Fruit fly (Drosophila melanogaster) whole organism, embryonic: ENCODE data around the gene Mo25.

Source experiments
- BEAF-32 ChIP-seq: fragments of 200-800 bp; sonication (Bioruptor generic); optimal IDR thresholded peaks from 3 replicates; lab custom pipeline; 2017; ENCODE audit warnings: missing biosample characterization, missing genetic modification characterization, mild to moderate bottlenecking, moderate library complexity, missing genetic modification reagents
- CG11504 ChIP-seq: fragments of 200-800 bp; sonication (Bioruptor generic); optimal IDR thresholded peaks from 3 replicates; lab custom pipeline; 2019; ENCODE audit warnings: missing biosample characterization, mild to moderate bottlenecking, missing genetic modification characterization, moderate library complexity
- CG14710 ChIP-seq: fragments of 200-800 bp; sonication (Bioruptor generic); optimal IDR thresholded peaks from 3 replicates; lab custom pipeline; 2019; ENCODE audit warnings: missing biosample characterization, mild to moderate bottlenecking, missing genetic modification characterization, moderate library complexity
- CG15269 ChIP-seq: fragments of 200-800 bp; sonication (Bioruptor generic); optimal IDR thresholded peaks from 2 replicates; lab custom pipeline; 2018; ENCODE audit warnings: missing biosample characterization, mild to moderate bottlenecking, missing genetic modification characterization, moderate library complexity
- CG15479 ChIP-seq: fragments of 200-800 bp; sonication (Bioruptor generic); optimal IDR thresholded peaks from 3 replicates; lab custom pipeline; 2019; ENCODE audit warnings: missing biosample characterization, mild to moderate bottlenecking, missing genetic modification characterization, moderate library complexity
- CG2120 ChIP-seq: fragments of 200-800 bp; sonication (Bioruptor generic); optimal IDR thresholded peaks from 3 replicates; lab custom pipeline; 2016; ENCODE audit warnings: missing biosample characterization, missing genetic modification characterization
- CG2712 ChIP-seq: fragments of 200-800 bp; optimal IDR thresholded peaks from 3 replicates; lab custom pipeline; 2019; ENCODE audit warnings: missing biosample characterization, mild to moderate bottlenecking, missing genetic modification characterization, moderate library complexity
- CG2875 ChIP-seq: fragments of 200-800 bp; sonication (Bioruptor generic); optimal IDR thresholded peaks from 2 replicates; lab custom pipeline; 2017; ENCODE audit warnings: missing biosample characterization, mild to moderate bottlenecking, missing genetic modification characterization, missing genetic modification reagents
- CG30431 ChIP-seq: fragments of 200-800 bp; sonication (Bioruptor generic); optimal IDR thresholded peaks from 2 replicates; lab custom pipeline; 2017; ENCODE audit warnings: missing biosample characterization, missing genetic modification characterization
- CG32767 ChIP-seq: fragments of 200-800 bp; sonication (Bioruptor generic); IDR thresholded peaks from 2 replicates; pipeline ENCODE4 v1.3.6; 2022; ENCODE audit warnings: missing biosample characterization, missing genetic modification characterization
- CG3726 ChIP-seq: fragments of 200-800 bp; sonication (Bioruptor generic); IDR thresholded peaks from 3 replicates; pipeline ENCODE4, ENCODE4 v1.3.6; 2022; ENCODE audit warnings: missing biosample characterization, missing genetic modification characterization
- CG6854 ChIP-seq: fragments of 200-800 bp; sonication (Bioruptor generic); optimal IDR thresholded peaks from 3 replicates; lab custom pipeline; 2017; ENCODE audit warnings: missing biosample characterization, mild to moderate bottlenecking, missing genetic modification characterization
- CG7556 ChIP-seq: fragments of 200-800 bp; sonication (Bioruptor generic); optimal IDR thresholded peaks from 2 replicates; lab custom pipeline; 2017; ENCODE audit warnings: missing biosample characterization, mild to moderate bottlenecking, missing genetic modification characterization
- CG7745 ChIP-seq: fragments of 200-800 bp; sonication (Bioruptor generic); optimal IDR thresholded peaks from 2 replicates; lab custom pipeline; 2018; ENCODE audit warnings: missing biosample characterization, mild to moderate bottlenecking, missing genetic modification characterization, moderate library complexity
- CG7839 ChIP-seq: fragments of 200-800 bp; sonication (Bioruptor generic); optimal IDR thresholded peaks from 3 replicates; lab custom pipeline; 2018; ENCODE audit warnings: missing biosample characterization, mild to moderate bottlenecking, missing genetic modification characterization, moderate library complexity
- CG9876 ChIP-seq: fragments of 200-800 bp; sonication (Bioruptor generic); optimal IDR thresholded peaks from 2 replicates; lab custom pipeline; 2016; ENCODE audit warnings: missing biosample characterization, missing genetic modification characterization
- CoRest ChIP-seq: fragments of 200-800 bp; sonication (Bioruptor generic); optimal IDR thresholded peaks from 3 replicates; lab custom pipeline; 2018; ENCODE audit warnings: missing biosample characterization, mild to moderate bottlenecking, missing genetic modification characterization, moderate library complexity
- Dbx ChIP-seq: fragments of 200-800 bp; sonication (Bioruptor generic); IDR thresholded peaks from 3 replicates; pipeline ENCODE4 v1.3.6; 2022; ENCODE audit warnings: missing biosample characterization, missing genetic modification characterization
- Dip3 ChIP-seq: fragments of 200-800 bp; sonication (Bioruptor generic); optimal IDR thresholded peaks from 3 replicates; lab custom pipeline; 2016; ENCODE audit warnings: missing biosample characterization, missing genetic modification characterization
- Dp ChIP-seq: fragments of 200-800 bp; sonication (Bioruptor generic); optimal IDR thresholded peaks from 2 replicates; lab custom pipeline; 2018; ENCODE audit warnings: missing biosample characterization, mild to moderate bottlenecking, missing genetic modification characterization, moderate library complexity
- E2f2 ChIP-seq: fragments of 200-800 bp; sonication (Bioruptor generic); IDR thresholded peaks from 2 replicates; pipeline ENCODE4 v1.3.6; 2022; ENCODE audit warnings: missing biosample characterization, missing genetic modification characterization
- HLH54F ChIP-seq: fragments of 200-800 bp; sonication (Bioruptor generic); optimal IDR thresholded peaks from 3 replicates; lab custom pipeline; 2016; ENCODE audit warnings: missing biosample characterization, missing genetic modification characterization
- HmgD ChIP-seq: fragments of 200-800 bp; sonication (Bioruptor generic); optimal IDR thresholded peaks from 3 replicates; lab custom pipeline; 2016; ENCODE audit warnings: missing biosample characterization, missing genetic modification characterization
- Hr78 ChIP-seq, 2 experiments: fragments of 200-800 bp in 1 of 2; fragments of >200 bp in 1 of 2; sonication (Bioruptor generic) in 1 of 2; optimal IDR thresholded peaks; 2 replicates each; lab custom pipeline; 2017 to 2019; ENCODE audit warnings: missing biosample characterization in 2 of 2, missing genetic modification characterization in 2 of 2, mild to moderate bottlenecking in 1 of 2, moderate library complexity in 1 of 2
- Nf-YB ChIP-seq: fragments of 200-800 bp; sonication (Bioruptor generic); optimal IDR thresholded peaks from 3 replicates; lab custom pipeline; 2019; ENCODE audit warnings: missing biosample characterization, mild to moderate bottlenecking, missing genetic modification characterization, moderate library complexity
- Nf-YC ChIP-seq: fragments of 200-800 bp; optimal IDR thresholded peaks from 3 replicates; lab custom pipeline; 2019; ENCODE audit warnings: missing biosample characterization, mild to moderate bottlenecking, missing genetic modification characterization, moderate library complexity
- Optix ChIP-seq: fragments of 200-800 bp; sonication (Bioruptor generic); IDR thresholded peaks from 3 replicates; pipeline ENCODE4 v1.3.6; 2022; ENCODE audit warnings: missing biosample characterization, missing genetic modification characterization
- Sox100B ChIP-seq: fragments of 200-800 bp; sonication (Bioruptor generic); optimal IDR thresholded peaks from 3 replicates; lab custom pipeline; 2018; ENCODE audit warnings: missing biosample characterization, mild to moderate bottlenecking, missing genetic modification characterization
- Ssrp ChIP-seq: fragments of 200-800 bp; sonication (Bioruptor generic); optimal IDR thresholded peaks from 2 replicates; lab custom pipeline; 2018; ENCODE audit warnings: missing biosample characterization, mild to moderate bottlenecking, missing genetic modification characterization, moderate library complexity
- TFAM ChIP-seq: fragments of 200-800 bp; sonication (Bioruptor generic); optimal IDR thresholded peaks from 2 replicates; lab custom pipeline; 2017; ENCODE audit warnings: missing biosample characterization, missing genetic modification characterization, inconsistent platforms
- ato ChIP-seq: fragments of 200-800 bp; sonication (Bioruptor generic); IDR thresholded peaks from 2 replicates; pipeline ENCODE4 v1.3.6; 2022; ENCODE audit warnings: missing biosample characterization, missing genetic modification characterization; ENCODE audit not compliant: partially characterized antibody
- az2 ChIP-seq: fragments of 200-800 bp; sonication (Bioruptor generic); optimal IDR thresholded peaks from 3 replicates; lab custom pipeline; 2016; ENCODE audit warnings: missing biosample characterization, missing genetic modification characterization
- bab2 ChIP-seq: fragments of 200-800 bp; sonication (Bioruptor generic); optimal IDR thresholded peaks from 2 replicates; lab custom pipeline; 2016; ENCODE audit warnings: missing biosample characterization, missing genetic modification characterization
- disco-r ChIP-seq: fragments of 200-800 bp; sonication (Bioruptor generic); optimal IDR thresholded peaks from 2 replicates; lab custom pipeline; 2016; ENCODE audit warnings: missing biosample characterization, missing genetic modification characterization
- dpn ChIP-seq, 2 experiments: fragments of 200-800 bp; sonication (Bioruptor generic); optimal IDR thresholded peaks; 3 replicates each; lab custom pipeline; 2016; ENCODE audit warnings: missing biosample characterization in 2 of 2, missing genetic modification characterization in 2 of 2
- fd102C ChIP-seq: fragments of 200-800 bp; sonication (Bioruptor generic); optimal IDR thresholded peaks from 2 replicates; lab custom pipeline; 2018; ENCODE audit warnings: missing biosample characterization, mild to moderate bottlenecking, missing genetic modification characterization, moderate library complexity
- ind ChIP-seq: fragments of 200-800 bp; sonication (Bioruptor generic); optimal IDR thresholded peaks from 3 replicates; lab custom pipeline; 2016; ENCODE audit warnings: missing biosample characterization, missing genetic modification characterization
- kah ChIP-seq: fragments of 200-800 bp; sonication (Bioruptor generic); optimal IDR thresholded peaks from 2 replicates; lab custom pipeline; 2018; ENCODE audit warnings: missing biosample characterization, mild to moderate bottlenecking, missing genetic modification characterization
- kni ChIP-seq: fragments of 200-800 bp; sonication (Bioruptor generic); optimal IDR thresholded peaks from 3 replicates; lab custom pipeline; 2017; ENCODE audit warnings: mild to moderate bottlenecking, missing biosample characterization, missing genetic modification reagents, missing genetic modification characterization
- lov ChIP-seq, 2 experiments: fragments of 200-800 bp in 1 of 2; fragments of >200 bp in 1 of 2; sonication (Bioruptor generic) in 1 of 2; IDR thresholded peaks in 1 of 2; optimal IDR thresholded peaks in 1 of 2; 2 replicates in 1 of 2; 3 replicates in 1 of 2; pipeline versions ENCODE4 v1.3.6 to Lab custom; 2017 to 2022; ENCODE audit warnings: missing biosample characterization in 1 of 2, missing genetic modification characterization in 1 of 2
- oc ChIP-seq: fragments of 200-800 bp; sonication (Bioruptor generic); optimal IDR thresholded peaks from 2 replicates; lab custom pipeline; 2018; ENCODE audit warnings: missing biosample characterization, mild to moderate bottlenecking, missing genetic modification characterization, moderate library complexity
- org-1 ChIP-seq: fragments of 200-800 bp; sonication (Bioruptor generic); optimal IDR thresholded peaks from 2 replicates; lab custom pipeline; 2017; ENCODE audit warnings: missing biosample characterization, missing genetic modification characterization
- psq ChIP-seq: fragments of 200-800 bp; sonication (Bioruptor generic); optimal IDR thresholded peaks from 2 replicates; lab custom pipeline; 2017; ENCODE audit warnings: missing biosample characterization, missing genetic modification characterization
- sim ChIP-seq: fragments of 200-800 bp; sonication (Bioruptor generic); IDR thresholded peaks from 2 replicates; pipeline ENCODE4 v1.3.6; 2022; ENCODE audit warnings: missing biosample characterization, missing genetic modification characterization
- slbo ChIP-seq: fragments of 200-800 bp; sonication (Bioruptor generic); IDR thresholded peaks from 2 replicates; pipeline ENCODE4 v1.3.6; 2022; ENCODE audit warnings: missing biosample characterization, missing genetic modification characterization
- slp2 ChIP-seq: fragments of 200-800 bp; sonication (Bioruptor generic); optimal IDR thresholded peaks from 2 replicates; lab custom pipeline; 2016; ENCODE audit warnings: missing biosample characterization, missing genetic modification characterization
- tll ChIP-seq, 2 experiments: fragments of 200-800 bp in 1 of 2; fragments of >200 bp in 1 of 2; sonication (Bioruptor generic) in 1 of 2; optimal IDR thresholded peaks; 2 replicates each; lab custom pipeline; 2017 to 2019; ENCODE audit warnings: missing biosample characterization in 2 of 2, missing genetic modification characterization in 2 of 2, mild to moderate bottlenecking in 1 of 2, moderate library complexity in 1 of 2
- usp ChIP-seq: fragments of >200 bp; optimal IDR thresholded peaks from 2 replicates; lab custom pipeline; 2017; ENCODE audit warnings: missing biosample characterization, missing genetic modification characterization
- zf30C ChIP-seq: fragments of 200-800 bp; sonication (Bioruptor generic); optimal IDR thresholded peaks from 3 replicates; lab custom pipeline; 2018; ENCODE audit warnings: missing biosample characterization, mild to moderate bottlenecking, missing genetic modification characterization

Gene Mo25

DNA sequence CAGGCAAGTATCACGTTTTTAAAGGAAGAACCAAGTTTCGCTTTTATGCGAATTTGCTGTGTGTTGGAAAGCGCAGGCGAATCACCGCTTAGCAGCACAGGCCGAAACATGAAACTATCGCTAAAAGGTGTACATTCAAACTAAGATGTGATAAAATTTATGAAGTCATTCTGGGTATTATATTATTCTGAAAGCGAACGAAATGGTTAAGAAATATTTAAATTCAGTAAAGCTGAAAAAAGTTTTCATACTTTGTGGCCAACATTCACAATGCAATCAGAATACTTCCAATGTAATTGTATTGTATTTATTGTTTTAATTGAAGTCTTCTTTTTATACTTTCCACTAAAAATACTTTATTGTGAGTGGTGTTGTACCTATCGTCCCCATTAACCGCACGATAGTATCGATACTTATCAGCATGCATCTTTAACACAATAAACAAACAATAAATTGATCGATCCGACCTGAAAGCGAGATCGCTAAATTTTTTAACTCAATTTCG, 34.0 kb downstream of the Mo25 start, which contains the start of gene Smn (continued):
- TF ChIP-seq Nf-YC (tag; lab: Kevin White, UChicago) (peak; percentile 21), bab2 (GFP tag; lab: Kevin White, UChicago) (peak; percentile 46), zf30C (no peak), psq (GFP tag; lab: Kevin White, UChicago) (no peak), CG14710 (tag; lab: Kevin White, UChicago) (peak; percentile 68), HLH54F (GFP tag; lab: Kevin White, UChicago) (peak; percentile 60), Dp (peak; percentile 45), slp2 (peak; percentile 41), lov (optimal IDR thresholded peaks at IDR 0.05; lab: Kevin White, UChicago) (no peak), lov (GFP tag; IDR thresholded peaks at IDR 0.05; lab: Robert Waterston, UW) (no peak), org-1 (GFP tag; lab: Kevin White, UChicago) (peak; percentile 1), Dip3 (peak; percentile 55), CG30431 (GFP tag; lab: Kevin White, UChicago) (no peak), disco-r (no peak), Ssrp (tag; lab: Kevin White, UChicago) (no peak), fd102C (GFP tag; lab: Kevin White, UChicago) (no peak), CG7839 (peak; percentile 40), az2 (GFP tag; lab: Kevin White, UChicago) (no peak), tll (GFP tag; optimal IDR thresholded peaks at IDR 0.05; lab: Kevin White, UChicago) (no peak), CG9876 (GFP tag; lab: Kevin White, UChicago) (no peak), Sox100B (GFP tag; lab: Kevin White, UChicago) (no peak), oc (tag; lab: Kevin White, UChicago) (no peak), TFAM (GFP tag; lab: Kevin White, UChicago) (no peak), sim (GFP tag; lab: Robert Waterston, UW) (no peak), CG6854 (no peak), CG11504 (tag; lab: Kevin White, UChicago) (no peak), CG7556 (GFP tag; lab: Kevin White, UChicago) (peak; percentile 26), Dbx (GFP tag; lab: Robert Waterston, UW) (0 out of 3 replicates have a peak, but pooled peaks have one; percentile 56), Nf-YB (GFP tag; lab: Kevin White, UChicago) (peak; percentile 7), kah (no peak), CG2120 (GFP tag; lab: Kevin White, UChicago) (peak; percentile 82), E2f2 (GFP tag; lab: Robert Waterston, UW) (peak; percentile 31; the same call in 1 of the 2 replicates), usp (GFP tag; lab: Kevin White, UChicago) (no peak), Optix (GFP tag; lab: Robert Waterston, UW) (no peak), BEAF-32 (GFP tag; lab: Kevin White, UChicago) (peak; percentile 91), dpn (GFP tag; optimal IDR thresholded peaks at IDR 0.05; lab: Kevin White, UChicago) (peak; percentile 39 to 58), kni (GFP tag; lab: Kevin White, UChicago) (peak; percentile 35), ato (GFP tag; lab: Robert Waterston, UW) (peak; percentile 72), CG2875 (GFP tag; lab: Kevin White, UChicago) (no peak), CG15269 (tag; lab: Kevin White, UChicago) (peak; percentile 46), HmgD (GFP tag; lab: Kevin White, UChicago) (peak; percentile 4), Hr78 (GFP tag; optimal IDR thresholded peaks at IDR 0.05; lab: Kevin White, UChicago) (no peak), CG32767 (GFP tag; lab: Robert Waterston, UW) (no peak), CG15479 (GFP tag; lab: Kevin White, UChicago) (no peak), CG2712 (tag; lab: Kevin White, UChicago) (peak; percentile 50), slbo (GFP tag; lab: Robert Waterston, UW) (peak; percentile 55), CG3726 (no peak), CG7745 (tag; lab: Kevin White, UChicago) (no peak), CoRest (tag; lab: Kevin White, UChicago) (peak; percentile 66), ind (GFP tag; lab: Kevin White, UChicago) (peak; percentile 42)
